Fruit fly (Drosophila melanogaster): Measurements from ENCODE around the gene ranshi.

The ranshi gene

dm6 chr3R:8747134-8747870 lies 17.8 kb upstream of the ranshi start, which contains the start of the genes CG9801 and Nasp (continued):
- TF ChIP-seq Ravus (GFP tag; IDR thresholded peaks at IDR 0.05) (no peak), zf30C (GFP tag; optimal IDR thresholded peaks at IDR 0.05) (no peak), lbe (GFP tag; optimal IDR thresholded peaks at IDR 0.05) (peak; percentile 43), so (GFP tag; IDR thresholded peaks at IDR 0.05) (peak; percentile 48; the same call in 1 of the 3 replicates), dimm (GFP tag; IDR thresholded peaks at IDR 0.05) (no peak), yki (optimal IDR thresholded peaks at IDR 0.05) (no peak), Usf (GFP tag; optimal IDR thresholded peaks at IDR 0.05) (no peak), bowl (GFP tag; IDR thresholded peaks at IDR 0.05) (no peak), ro (GFP tag; IDR thresholded peaks at IDR 0.05) (no peak), Mrtf (GFP tag; IDR thresholded peaks at IDR 0.05) (no peak), CG2875 (GFP tag; optimal IDR thresholded peaks at IDR 0.05) (no peak), Trl (optimal IDR thresholded peaks at IDR 0.05) (no peak), Trl (GFP tag; optimal IDR thresholded peaks at IDR 0.05) (peak; percentile 42), CG11093 (GFP tag; IDR thresholded peaks at IDR 0.05) (no peak), cato (GFP tag; optimal IDR thresholded peaks at IDR 0.05; ENCODE audit: borderline replicate concordance) (no peak), Aef1 (GFP tag; IDR thresholded peaks at IDR 0.05) (no peak), mam (GFP tag; optimal IDR thresholded peaks at IDR 0.05) (peak; percentile 27), CG1529 (GFP tag; optimal IDR thresholded peaks at IDR 0.05) (no peak), CG34376 (GFP tag; optimal IDR thresholded peaks at IDR 0.05) (no peak), CG12071 (GFP tag; optimal IDR thresholded peaks at IDR 0.05) (peak; percentile 51), CG14860 (GFP tag; IDR thresholded peaks at IDR 0.05; ENCODE audit: partially characterized antibody) (peak; percentile 56; the same call in 2 of the 3 replicates), Sin3A (optimal IDR thresholded peaks at IDR 0.05) (peak; percentile 84), ems (GFP tag; optimal IDR thresholded peaks at IDR 0.05) (peak; percentile 13), CG3995 (GFP tag; optimal IDR thresholded peaks at IDR 0.05) (peak; percentile 67), HHEX (GFP tag; optimal IDR thresholded peaks at IDR 0.05) (no peak), CG6254 (GFP tag; optimal IDR thresholded peaks at IDR 0.05) (peak; percentile 21), Ada2b (GFP tag; IDR thresholded peaks at IDR 0.05) (no peak), CG10462 (GFP tag; optimal IDR thresholded peaks at IDR 0.05) (no peak), ham (GFP tag; IDR thresholded peaks at IDR 0.05) (no peak), CG10209 (GFP tag; optimal IDR thresholded peaks at IDR 0.05) (peak; percentile 13), sens (GFP tag) (peak; percentile 87), Fer1 (GFP tag; optimal IDR thresholded peaks at IDR 0.05) (peak; percentile 35), dmrt11E (tag; optimal IDR thresholded peaks at IDR 0.05) (peak; percentile 11), CG7987 (GFP tag; optimal IDR thresholded peaks at IDR 0.05) (peak; percentile 58), prd (optimal IDR thresholded peaks at IDR 0.05) (no peak), prd (GFP tag; IDR thresholded peaks at IDR 0.05) (peak; percentile 22; the same call in 1 of the 3 replicates), Atf6 (GFP tag; IDR thresholded peaks at IDR 0.05) (no peak), CG9932 (GFP tag; IDR thresholded peaks at IDR 0.05) (peak; percentile 55), CHES-1-like (GFP tag; optimal IDR thresholded peaks at IDR 0.05) (peak; percentile 62), CG14014 (GFP tag; IDR thresholded peaks at IDR 0.05) (no peak), CG3065 (GFP tag; optimal IDR thresholded peaks at IDR 0.05) (no peak), CG4707 (GFP tag; optimal IDR thresholded peaks at IDR 0.05) (no peak), CG8388 (GFP tag; optimal IDR thresholded peaks at IDR 0.05) (no peak), Taf1 (GFP tag; IDR thresholded peaks at IDR 0.05) (no peak), CG34224 (GFP tag; IDR thresholded peaks at IDR 0.05; ENCODE audit: partially characterized antibody) (peak; percentile 61), chinmo (GFP tag; IDR thresholded peaks at IDR 0.05; ENCODE audit: partially characterized antibody) (peak; percentile 82; the same call in 2 of the 4 replicates), Hsf (GFP tag; optimal IDR thresholded peaks at IDR 0.05) (peak; percentile 23), CG13894 (tag; optimal IDR thresholded peaks at IDR 0.05) (no peak), CG7271 (tag; optimal IDR thresholded peaks at IDR 0.05) (no peak), kah (GFP tag; optimal IDR thresholded peaks at IDR 0.05) (peak; percentile 20), Gug (GFP tag; IDR thresholded peaks at IDR 0.05) (0 out of 4 replicates have a peak, but pooled peaks have one; percentile 12)

All from whole organism, embryonic.